Fruit fly (Drosophila melanogaster) whole organism, prepupa: ENCODE measurements around the gene ppan.

Experiments
- CG11294 ChIP-seq: fragments of 200-800 bp; sonication (Bioruptor generic); IDR thresholded peaks from 2 replicates; pipeline ENCODE4 v1.3.6; 2022; ENCODE audit warnings: missing biosample characterization, missing genetic modification characterization
- CG4318 ChIP-seq: fragments of 200-800 bp; sonication (Bioruptor generic); optimal IDR thresholded peaks from 3 replicates; lab custom pipeline; 2017; ENCODE audit warnings: missing biosample characterization, mild to moderate bottlenecking, missing genetic modification characterization
- Ets96B ChIP-seq: fragments of 200-800 bp; optimal IDR thresholded peaks from 2 replicates; lab custom pipeline; 2019; ENCODE audit warnings: missing biosample characterization, mild to moderate bottlenecking, missing genetic modification characterization, moderate library complexity
- achi ChIP-seq: fragments of 200-800 bp; sonication (Bioruptor generic); optimal IDR thresholded peaks from 3 replicates; lab custom pipeline; 2016; ENCODE audit warnings: missing biosample characterization, missing genetic modification characterization
- net ChIP-seq: fragments of 200-800 bp; sonication (Bioruptor generic); optimal IDR thresholded peaks from 3 replicates; lab custom pipeline; 2016; ENCODE audit warnings: missing biosample characterization, missing genetic modification characterization
- topi ChIP-seq: fragments of 200-800 bp; sonication (Bioruptor generic); optimal IDR thresholded peaks from 3 replicates; lab custom pipeline; 2016; ENCODE audit warnings: missing biosample characterization, missing genetic modification characterization

dm6 chr3R:21094292-21094691 lies 21.8 kb upstream of the ppan start:
- no peak for TF ChIP-seq topi (GFP tag; lab: Kevin White, UChicago)
- TF ChIP-seq achi (GFP tag; lab: Kevin White, UChicago), result no peak
- TF ChIP-seq CG11294 (GFP tag; lab: Robert Waterston, UW), result no peak
- no peak for TF ChIP-seq net (GFP tag; lab: Kevin White, UChicago)
- TF ChIP-seq Ets96B, result no peak
- no peak for TF ChIP-seq CG4318 (GFP tag; lab: Kevin White, UChicago)
